Fruit fly (Drosophila melanogaster): ENCODE results near the gene CG13996.
A peak's percentile ranks its signal among the peaks of the same experiment; 100 is the strongest.

dm6 chr2L:5981433-5982333 lies 39.0 kb upstream of the CG13996 start, which contains the start of gene eIF4A:
- TF ChIP-seq topi (GFP tag; optimal IDR thresholded peaks at IDR 0.05), result peak; percentile 8
- no peak for TF ChIP-seq Hr4 (GFP tag; optimal IDR thresholded peaks at IDR 0.05)
- TF ChIP-seq Ets96B (tag; optimal IDR thresholded peaks at IDR 0.05), result no peak
